Fruit fly (Drosophila melanogaster): Measurements from ENCODE around the gene CG43439.

CG43439 gene

DNA sequence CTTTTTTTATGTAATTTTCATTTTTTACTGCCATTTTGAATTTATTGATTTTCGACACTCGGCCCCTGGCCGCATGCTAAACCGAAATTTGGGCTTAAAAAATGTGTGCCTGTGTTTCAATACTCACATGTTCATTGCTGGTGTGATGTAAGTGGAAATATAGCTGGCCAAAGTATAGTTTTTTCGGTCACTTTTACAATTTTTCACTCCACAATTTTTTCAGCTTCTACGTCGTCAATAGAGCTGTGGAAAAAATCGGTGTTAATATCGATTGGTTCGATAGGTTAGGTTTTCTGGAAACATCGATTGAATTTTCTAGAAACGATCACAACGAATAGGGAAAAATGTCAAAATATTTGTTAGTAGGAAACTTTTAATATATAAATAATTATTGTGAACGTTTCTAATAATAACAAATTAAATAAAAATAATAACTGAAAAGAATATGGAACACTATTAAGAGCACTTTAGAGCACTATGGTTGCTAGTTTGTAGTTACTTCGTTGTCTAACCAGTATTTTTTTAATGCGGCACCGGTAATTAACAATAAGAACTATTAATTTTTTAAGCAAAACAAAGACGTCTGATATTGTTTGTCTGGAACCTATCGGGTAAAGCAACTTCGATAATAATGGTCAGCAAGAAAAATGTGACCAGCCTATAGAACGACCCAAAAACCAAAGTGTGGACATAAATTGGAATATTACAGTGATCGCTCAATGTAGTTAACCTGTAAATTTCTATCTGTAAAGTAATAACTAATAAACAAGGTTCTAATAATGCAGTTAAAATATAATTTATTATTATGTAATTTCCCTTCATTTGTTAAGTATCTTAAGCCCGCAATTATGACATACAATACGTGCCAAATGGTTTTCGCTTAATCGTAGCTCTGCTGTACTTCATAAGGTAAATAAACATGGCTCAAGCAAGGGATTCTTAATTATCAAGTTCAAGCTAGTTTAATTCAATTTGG is 28.8 kb downstream of the CG43439 start, which contains the start of the genes CG10077 and CG9948 (continued):
- TF ChIP-seq CG11902 (GFP tag; optimal IDR thresholded peaks at IDR 0.05) (peak; percentile 76), CG10669 (GFP tag; optimal IDR thresholded peaks at IDR 0.05) (peak; percentile 88), fd59A (GFP tag; optimal IDR thresholded peaks at IDR 0.05) (peak; percentile 83), achi (GFP tag; optimal IDR thresholded peaks at IDR 0.05) (peak; percentile 90), Ets21C (GFP tag; optimal IDR thresholded peaks at IDR 0.05) (peak; percentile 81), cyc (GFP tag; optimal IDR thresholded peaks at IDR 0.05) (peak; percentile 85), svp (GFP tag) (peak; percentile 94), Eip78C (GFP tag) (peak; percentile 98), dac (GFP tag; optimal IDR thresholded peaks at IDR 0.05) (peak; percentile 51), CG8119 (GFP tag; IDR thresholded peaks at IDR 0.05) (peak; percentile 94), CG7368 (GFP tag; optimal IDR thresholded peaks at IDR 0.05) (peak; percentile 82)

DNA sequence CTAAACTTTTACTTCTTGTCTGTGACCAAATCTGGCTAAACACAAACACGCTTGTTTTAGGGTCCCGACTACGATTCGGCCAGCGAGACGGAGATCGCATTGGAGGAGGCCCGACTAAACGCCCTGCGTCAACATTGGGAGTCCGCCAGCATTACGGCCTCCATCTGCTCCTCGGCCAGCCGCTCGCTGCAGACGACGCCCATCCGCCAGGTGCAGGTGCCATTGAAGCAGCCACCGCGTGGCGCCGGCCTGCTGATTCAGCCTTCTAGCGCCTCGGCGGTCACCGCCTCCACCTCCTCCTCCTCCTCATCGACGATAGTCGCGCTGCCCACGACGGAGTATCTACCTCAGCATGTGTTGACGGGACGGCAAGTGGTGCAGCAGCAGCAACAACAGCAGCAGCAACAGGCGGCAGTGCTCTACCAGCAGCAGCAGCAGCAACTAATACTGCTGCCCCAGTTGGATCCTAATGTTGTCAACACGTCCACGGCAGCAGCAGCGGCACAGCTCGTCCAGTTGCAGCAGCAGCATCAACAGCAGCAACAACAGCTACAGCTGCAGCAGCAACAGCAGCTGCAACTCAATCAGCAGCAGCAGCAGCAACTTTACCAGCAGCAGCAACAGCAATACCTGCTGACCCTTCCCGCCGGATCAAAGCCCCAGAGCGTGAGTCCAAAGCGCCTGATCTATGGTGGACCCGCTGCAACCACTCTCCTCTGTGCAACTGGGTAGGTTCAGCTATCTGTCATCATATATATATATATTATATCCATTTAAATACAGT is 37.0 kb downstream of the CG43439 start:
- TF ChIP-seq Gug (GFP tag; IDR thresholded peaks at IDR 0.05) (no peak), OdsH (GFP tag; optimal IDR thresholded peaks at IDR 0.05) (no peak), Hr4 (GFP tag; optimal IDR thresholded peaks at IDR 0.05) (no peak), CG10631 (GFP tag; optimal IDR thresholded peaks at IDR 0.05) (no peak), CG11762 (GFP tag; optimal IDR thresholded peaks at IDR 0.05; ENCODE audit: insufficient read depth) (no peak), CG9139 (GFP tag; optimal IDR thresholded peaks at IDR 0.05) (no peak), ss (GFP tag; optimal IDR thresholded peaks at IDR 0.05) (no peak), spab (GFP tag; optimal IDR thresholded peaks at IDR 0.05) (no peak), fkh (GFP tag; optimal IDR thresholded peaks at IDR 0.05) (no peak), CG8632 (GFP tag; optimal IDR thresholded peaks at IDR 0.05) (no peak), pdm3 (GFP tag; optimal IDR thresholded peaks at IDR 0.05) (no peak), CG16779 (tag; optimal IDR thresholded peaks at IDR 0.05) (no peak), CG11902 (GFP tag; optimal IDR thresholded peaks at IDR 0.05) (no peak), CG6163 (GFP tag; IDR thresholded peaks at IDR 0.05) (no peak), Eip78C (GFP tag) (no peak), Ets96B (tag; optimal IDR thresholded peaks at IDR 0.05) (no peak)

DNA sequence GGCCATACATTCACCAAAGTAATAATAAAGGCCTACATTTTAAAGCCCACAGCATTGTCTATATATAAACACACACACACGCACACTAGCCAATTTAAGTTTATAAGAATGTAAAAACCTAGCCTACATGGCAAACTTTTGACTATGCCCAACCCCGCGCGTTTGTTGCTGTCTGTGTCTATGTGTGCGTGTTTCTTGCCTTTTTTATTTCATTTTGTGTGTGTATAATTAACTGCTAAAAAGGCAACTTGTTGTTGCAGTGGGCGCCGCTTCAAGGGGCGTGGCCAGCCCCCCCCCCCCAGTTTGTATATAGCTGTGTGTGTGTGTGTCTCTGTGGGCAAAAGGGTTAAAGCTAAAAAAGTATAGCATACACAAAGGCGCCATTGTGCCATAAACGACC is 39.0 kb downstream of the CG43439 start:
- TF ChIP-seq Gug (GFP tag; IDR thresholded peaks at IDR 0.05): no peak
- no peak for TF ChIP-seq Hr38 (GFP tag; optimal IDR thresholded peaks at IDR 0.05)
- no peak for TF ChIP-seq CG8119 (GFP tag; IDR thresholded peaks at IDR 0.05)
- no peak for TF ChIP-seq fkh (GFP tag; optimal IDR thresholded peaks at IDR 0.05)
- TF ChIP-seq CG32006 (GFP tag; optimal IDR thresholded peaks at IDR 0.05): no peak
- TF ChIP-seq ss (GFP tag; optimal IDR thresholded peaks at IDR 0.05): no peak

DNA sequence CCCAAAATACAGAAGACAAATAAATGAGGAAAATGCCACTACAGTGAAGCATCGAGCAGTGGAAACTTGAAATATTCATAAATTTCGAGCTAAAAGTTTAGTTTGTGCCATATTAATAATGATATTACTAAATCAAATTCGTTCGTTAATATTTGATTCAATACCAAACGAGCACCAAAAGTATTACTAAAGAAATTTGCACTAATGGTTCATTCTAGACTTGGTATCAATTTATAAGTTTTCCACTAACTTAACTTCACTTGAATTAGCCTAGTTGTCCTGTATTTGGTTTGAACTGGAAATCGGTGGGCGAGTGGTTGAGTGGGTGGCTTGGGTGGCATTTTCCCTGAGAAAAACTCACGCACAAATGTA is 40.5 kb downstream of the CG43439 start:
- no peak for TF ChIP-seq spab (GFP tag; optimal IDR thresholded peaks at IDR 0.05)
- TF ChIP-seq CG8319 (GFP tag; optimal IDR thresholded peaks at IDR 0.05): no peak
- TF ChIP-seq Eip78C (GFP tag): no peak
- no peak for TF ChIP-seq Ets96B (tag; optimal IDR thresholded peaks at IDR 0.05)
- TF ChIP-seq CG6276 (GFP tag; optimal IDR thresholded peaks at IDR 0.05): no peak
- no peak for TF ChIP-seq CG6163 (GFP tag; IDR thresholded peaks at IDR 0.05)
- no peak for TF ChIP-seq lz (GFP tag; optimal IDR thresholded peaks at IDR 0.05)
- TF ChIP-seq eg (GFP tag; IDR thresholded peaks at IDR 0.05): no peak
- TF ChIP-seq achi (GFP tag; optimal IDR thresholded peaks at IDR 0.05): no peak
- TF ChIP-seq CG31627 (GFP tag; optimal IDR thresholded peaks at IDR 0.05): no peak
- no peak for TF ChIP-seq pdm3 (GFP tag; optimal IDR thresholded peaks at IDR 0.05)
- TF ChIP-seq CG10669 (GFP tag; optimal IDR thresholded peaks at IDR 0.05): no peak
- no peak for TF ChIP-seq OdsH (GFP tag; optimal IDR thresholded peaks at IDR 0.05)
- no peak for TF ChIP-seq fd85E (GFP tag; optimal IDR thresholded peaks at IDR 0.05)
- no peak for TF ChIP-seq CG11762 (GFP tag; optimal IDR thresholded peaks at IDR 0.05; ENCODE audit: insufficient read depth)
- TF ChIP-seq CG32006 (GFP tag; optimal IDR thresholded peaks at IDR 0.05): no peak
- TF ChIP-seq Hr38 (GFP tag; optimal IDR thresholded peaks at IDR 0.05): no peak
- TF ChIP-seq net (GFP tag; optimal IDR thresholded peaks at IDR 0.05): no peak
- TF ChIP-seq Lpt (GFP tag; optimal IDR thresholded peaks at IDR 0.05): no peak
